Worm (Caenorhabditis elegans) whole organism, L4/young adult: Measurements from ENCODE around the gene hel-1.

Source experiments
- W03F9.2 ChIP-seq: fragments of 150-350 bp; optimal IDR thresholded peaks from 2 replicates; lab custom pipeline; 2014; ENCODE audit warnings: missing biosample characterization, missing genetic modification characterization
- him-1 ChIP-seq: sonication (generic microtip); optimal IDR thresholded peaks from 2 replicates; lab custom pipeline; 2016; ENCODE audit warnings: missing genotype, missing genetic modification reagents, missing genetic modification characterization, missing compliant biosample characterization

DNA sequence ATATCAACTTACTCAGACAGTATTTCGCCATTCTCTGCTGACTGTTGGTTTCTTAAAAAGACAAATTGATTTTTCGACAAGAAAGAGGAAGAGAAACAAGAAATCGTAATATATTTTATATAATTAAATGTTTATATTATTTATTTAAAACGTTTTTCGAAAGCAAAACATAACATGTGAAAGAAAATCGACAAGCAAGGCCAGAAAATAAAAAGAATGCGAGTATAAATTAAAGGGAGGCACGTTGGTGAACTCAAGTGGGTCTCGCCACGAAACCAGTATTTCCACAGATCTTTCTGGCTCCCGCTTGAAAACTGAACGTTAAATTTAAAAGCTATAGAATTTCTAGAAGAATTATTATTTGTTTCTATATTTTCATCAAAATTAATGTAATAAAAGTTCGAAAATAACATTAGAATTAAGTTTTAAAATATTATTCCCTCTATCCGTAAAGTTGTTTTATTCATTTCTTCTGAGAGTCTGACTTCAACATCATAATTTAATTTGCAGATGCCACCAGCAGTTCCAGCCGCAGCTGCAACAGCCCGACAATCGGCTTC is 45.4 kb downstream of the hel-1 start, which contains the start of the genes nst-1 and cct-4:
- peak; percentile 61 for TF ChIP-seq W03F9.2 (tag; lab: Kevin White, UChicago)
- TF ChIP-seq him-1 (tag; lab: Kevin White, UChicago), result no peak
